Fruit fly (Drosophila melanogaster): ENCODE data around the gene CG3708.

CG3708 gene

DNA sequence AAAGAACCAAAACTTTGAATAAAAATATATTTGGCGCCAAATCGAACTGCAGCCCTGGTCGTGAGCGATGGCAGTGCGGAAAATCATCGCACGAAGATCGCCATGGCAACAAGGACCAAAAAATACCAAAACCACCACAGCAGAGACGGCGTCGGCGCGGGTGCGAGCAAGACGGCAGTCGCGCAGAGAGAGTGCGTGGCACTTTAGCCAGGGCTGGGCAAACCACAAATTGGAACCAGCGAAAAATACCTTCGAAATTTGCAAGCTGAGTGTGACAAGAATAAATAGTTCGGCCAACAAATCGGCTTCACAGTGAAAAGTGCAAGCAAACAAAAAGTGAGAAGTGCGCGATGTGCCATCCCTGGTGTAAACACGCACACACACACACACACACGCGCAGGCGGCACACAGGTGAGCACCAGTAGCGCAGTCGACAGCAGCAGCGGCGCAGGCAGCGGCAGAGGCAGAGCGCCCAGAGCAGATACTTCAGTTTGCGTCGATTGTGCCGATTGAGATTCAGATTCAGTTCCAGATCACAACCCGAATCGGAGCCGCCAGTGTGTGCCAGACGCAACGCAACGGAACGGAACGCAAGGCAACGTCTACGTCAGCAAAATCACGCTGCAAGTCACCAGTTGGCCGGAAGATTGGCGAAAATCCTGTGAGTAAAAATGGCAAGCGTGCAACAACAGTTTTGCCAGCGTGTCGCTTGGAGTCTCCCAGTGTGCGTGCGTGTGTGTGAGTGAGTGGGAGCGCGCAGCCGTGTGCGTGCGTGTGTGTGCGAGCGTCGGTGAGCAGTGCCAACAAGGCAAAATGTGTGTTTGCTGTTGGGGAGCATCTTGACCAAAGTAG, 5.4 kb upstream of the CG3708 start, which contains the start of gene TRAM:
Gene TRAM, plus strand, starts transcription at position 184 of the 852 bp plus-strand sequence.
- TF ChIP-seq sc (optimal IDR thresholded peaks at IDR 0.05): no peak
- peak; percentile 97 for TF ChIP-seq sc (GFP tag; optimal IDR thresholded peaks at IDR 0.05)
- TF ChIP-seq ftz-f1 (GFP tag; optimal IDR thresholded peaks at IDR 0.05): peak; percentile 78
- peak; percentile 68 for TF ChIP-seq CG34224 (GFP tag; IDR thresholded peaks at IDR 0.05; ENCODE audit: partially characterized antibody)
- TF ChIP-seq Gsc (GFP tag; IDR thresholded peaks at IDR 0.05): peak; percentile 96
- peak; percentile 85 for TF ChIP-seq CG9797 (GFP tag; optimal IDR thresholded peaks at IDR 0.05)
- TF ChIP-seq otp (GFP tag; IDR thresholded peaks at IDR 0.05): peak; percentile 99
- TF ChIP-seq Taf1 (GFP tag; IDR thresholded peaks at IDR 0.05): peak; percentile 97
- TF ChIP-seq Dfd (GFP tag; optimal IDR thresholded peaks at IDR 0.05): no peak
- peak; percentile 60; the same call in 2 of the 3 replicates for TF ChIP-seq Doc3 (GFP tag; IDR thresholded peaks at IDR 0.05; ENCODE audit: partially characterized antibody)
- peak; percentile 98 for TF ChIP-seq nmo (GFP tag; optimal IDR thresholded peaks at IDR 0.05)
- peak; percentile 97 for TF ChIP-seq CG13296 (GFP tag; optimal IDR thresholded peaks at IDR 0.05)
- TF ChIP-seq vvl (GFP tag; IDR thresholded peaks at IDR 0.05): peak; percentile 99
- peak; percentile 97 for TF ChIP-seq CrebB (tag; optimal IDR thresholded peaks at IDR 0.05)
- peak; percentile 100 for TF ChIP-seq CG7928 (GFP tag; optimal IDR thresholded peaks at IDR 0.05)
- peak; percentile 85 for TF ChIP-seq Nf-YB (GFP tag; optimal IDR thresholded peaks at IDR 0.05)
- TF ChIP-seq Ets65A (GFP tag): peak; percentile 100
- TF ChIP-seq CG7357 (GFP tag; IDR thresholded peaks at IDR 0.05): peak; percentile 96
- peak; percentile 98 for TF ChIP-seq Lhr (GFP tag; optimal IDR thresholded peaks at IDR 0.05)
- TF ChIP-seq maf-S (GFP tag; optimal IDR thresholded peaks at IDR 0.05): peak; percentile 97
- peak; percentile 97 for TF ChIP-seq CG10979 (tag; optimal IDR thresholded peaks at IDR 0.05)
- TF ChIP-seq chinmo (GFP tag; IDR thresholded peaks at IDR 0.05; ENCODE audit: partially characterized antibody): no peak
- peak; percentile 98 for TF ChIP-seq rib (GFP tag; IDR thresholded peaks at IDR 0.05)
- TF ChIP-seq pnt (GFP tag; optimal IDR thresholded peaks at IDR 0.05): peak; percentile 98
- peak; percentile 95 for TF ChIP-seq CG4282 (GFP tag; optimal IDR thresholded peaks at IDR 0.05)
- TF ChIP-seq az2 (GFP tag; optimal IDR thresholded peaks at IDR 0.05): peak; percentile 97
- TF ChIP-seq lilli (GFP tag; optimal IDR thresholded peaks at IDR 0.05): peak; percentile 99
- TF ChIP-seq Hmx (GFP tag; optimal IDR thresholded peaks at IDR 0.05): peak; percentile 85
- TF ChIP-seq ci (GFP tag; IDR thresholded peaks at IDR 0.05): peak; percentile 100
- peak; percentile 95 for TF ChIP-seq ac (GFP tag; optimal IDR thresholded peaks at IDR 0.05)
- TF ChIP-seq NC2α (GFP tag; optimal IDR thresholded peaks at IDR 0.05): peak; percentile 98
- peak; percentile 96 for TF ChIP-seq CG17385 (GFP tag; optimal IDR thresholded peaks at IDR 0.05)
- TF ChIP-seq tup (GFP tag; optimal IDR thresholded peaks at IDR 0.05): peak; percentile 95
- peak; percentile 96 for TF ChIP-seq odd (GFP tag; optimal IDR thresholded peaks at IDR 0.05)
- TF ChIP-seq CG6683 (GFP tag; optimal IDR thresholded peaks at IDR 0.05): peak; percentile 95
- peak; percentile 93 for TF ChIP-seq Max (GFP tag; optimal IDR thresholded peaks at IDR 0.05)
- TF ChIP-seq CG10209 (GFP tag; optimal IDR thresholded peaks at IDR 0.05): peak; percentile 98
- peak; percentile 96 for TF ChIP-seq CG2202 (tag; optimal IDR thresholded peaks at IDR 0.05)
- peak; percentile 97 for TF ChIP-seq CG3838 (GFP tag; optimal IDR thresholded peaks at IDR 0.05)
- TF ChIP-seq CG14014 (GFP tag; IDR thresholded peaks at IDR 0.05): peak; percentile 99
- peak; percentile 98 for TF ChIP-seq CG10959 (GFP tag; IDR thresholded peaks at IDR 0.05)
- TF ChIP-seq dimm (GFP tag; IDR thresholded peaks at IDR 0.05): peak; percentile 97
- peak; percentile 41 to 82 for TF ChIP-seq insv (GFP tag; optimal IDR thresholded peaks at IDR 0.05)
- TF ChIP-seq schlank (tag; optimal IDR thresholded peaks at IDR 0.05): peak; percentile 97
- peak; percentile 99 for TF ChIP-seq ara (GFP tag; IDR thresholded peaks at IDR 0.05)
- TF ChIP-seq lab (GFP tag; optimal IDR thresholded peaks at IDR 0.05): peak; percentile 99
- TF ChIP-seq CG18262 (tag; optimal IDR thresholded peaks at IDR 0.05): peak; percentile 95
- TF ChIP-seq CG3407 (GFP tag; optimal IDR thresholded peaks at IDR 0.05): peak; percentile 97
- TF ChIP-seq Optix (GFP tag; IDR thresholded peaks at IDR 0.05): peak; percentile 99
